Fruit fly (Drosophila melanogaster): ENCODE data around the gene CG1578.

CG1578 gene

DNA sequence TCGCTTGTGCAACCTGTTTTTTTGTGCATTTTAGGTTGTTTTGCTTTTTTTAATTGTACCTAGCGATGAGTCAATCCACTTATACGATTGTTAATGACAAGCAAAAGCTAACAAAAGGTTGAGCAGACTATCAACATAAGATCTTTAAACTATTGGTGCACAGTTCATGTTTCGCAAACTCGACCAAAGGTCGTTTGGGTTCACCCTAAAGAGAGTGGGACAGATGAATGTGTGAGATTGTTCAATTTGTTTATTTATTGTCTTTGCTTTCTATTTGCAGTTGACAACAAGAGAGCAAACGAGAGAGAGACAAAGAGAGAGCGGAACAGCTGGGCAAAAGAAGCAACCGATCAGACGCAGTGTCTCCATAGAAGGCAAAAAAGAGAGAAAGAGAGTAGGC lies 6.7 kb upstream of the CG1578 start (continued):
- TF ChIP-seq onecut (GFP tag; IDR thresholded peaks at IDR 0.05) (0 out of 2 replicates have a peak, but pooled peaks have one; percentile 23), kni (GFP tag; optimal IDR thresholded peaks at IDR 0.05) (peak; percentile 57), stwl (tag; optimal IDR thresholded peaks at IDR 0.05) (no peak), pfk (GFP tag; optimal IDR thresholded peaks at IDR 0.05) (peak; percentile 77), sens (GFP tag) (peak; percentile 75), Med (GFP tag) (peak; percentile 88), CG15011 (GFP tag; optimal IDR thresholded peaks at IDR 0.05) (no peak), wek (GFP tag; optimal IDR thresholded peaks at IDR 0.05) (peak; percentile 78), HLHmδ (GFP tag; optimal IDR thresholded peaks at IDR 0.05) (peak; percentile 68), CrebB (tag; optimal IDR thresholded peaks at IDR 0.05) (peak; percentile 32), CG13775 (GFP tag; optimal IDR thresholded peaks at IDR 0.05) (no peak), Eip74EF (GFP tag; optimal IDR thresholded peaks at IDR 0.05) (no peak), cad (GFP tag; optimal IDR thresholded peaks at IDR 0.05) (no peak), CG11695 (GFP tag; IDR thresholded peaks at IDR 0.05) (0 out of 3 replicates have a peak, but pooled peaks have one; percentile 22), CG30403 (GFP tag; optimal IDR thresholded peaks at IDR 0.05) (no peak), CG2116 (GFP tag; optimal IDR thresholded peaks at IDR 0.05) (no peak), CG2202 (tag; optimal IDR thresholded peaks at IDR 0.05) (peak; percentile 8), pan (optimal IDR thresholded peaks at IDR 0.05) (no peak), pan (GFP tag; optimal IDR thresholded peaks at IDR 0.05 in 1 of 2, IDR thresholded peaks at IDR 0.05 in 1 of 2) (peak in 1 of 2 experiments; percentile 32), CG6813 (GFP tag; optimal IDR thresholded peaks at IDR 0.05) (peak; percentile 55), CG10431 (GFP tag; optimal IDR thresholded peaks at IDR 0.05) (peak; percentile 60), CG2875 (GFP tag; optimal IDR thresholded peaks at IDR 0.05) (peak; percentile 61), Trl (optimal IDR thresholded peaks at IDR 0.05) (peak; percentile 51 to 74), Trl (GFP tag; optimal IDR thresholded peaks at IDR 0.05) (peak; percentile 4), Hr78 (GFP tag; optimal IDR thresholded peaks at IDR 0.05) (peak in 1 of 2 experiments; percentile 69), nom (GFP tag; optimal IDR thresholded peaks at IDR 0.05) (peak; percentile 70), CG1647 (GFP tag; optimal IDR thresholded peaks at IDR 0.05) (no peak), HmgZ (tag; optimal IDR thresholded peaks at IDR 0.05) (peak; percentile 21), CG11247 (GFP tag; IDR thresholded peaks at IDR 0.05) (no peak), CG6689 (GFP tag; IDR thresholded peaks at IDR 0.05) (0 out of 2 replicates have a peak, but pooled peaks have one; percentile 21), vvl (GFP tag; IDR thresholded peaks at IDR 0.05) (peak; percentile 33; the same call in 1 of the 2 replicates), CG3407 (GFP tag; optimal IDR thresholded peaks at IDR 0.05) (peak; percentile 55), ewg (GFP tag; optimal IDR thresholded peaks at IDR 0.05) (peak; percentile 19), chn (GFP tag; optimal IDR thresholded peaks at IDR 0.05) (no peak), hkb (optimal IDR thresholded peaks at IDR 0.05) (no peak), hkb (GFP tag; IDR thresholded peaks at IDR 0.05) (peak; percentile 51), ranshi (GFP tag; IDR thresholded peaks at IDR 0.05) (peak; percentile 6; the same call in 1 of the 2 replicates), CG15479 (GFP tag; optimal IDR thresholded peaks at IDR 0.05) (peak; percentile 33), CG17385 (GFP tag; optimal IDR thresholded peaks at IDR 0.05) (peak; percentile 22), CG10654 (GFP tag; optimal IDR thresholded peaks at IDR 0.05) (peak; percentile 8), Drgx (GFP tag; IDR thresholded peaks at IDR 0.05) (peak; percentile 63), tap (tag; optimal IDR thresholded peaks at IDR 0.05) (peak; percentile 41), CG15514 (GFP tag; optimal IDR thresholded peaks at IDR 0.05) (no peak), row (GFP tag; IDR thresholded peaks at IDR 0.05) (peak; percentile 31; the same call in 1 of the 3 replicates), CG14710 (tag; optimal IDR thresholded peaks at IDR 0.05) (peak; percentile 36), chinmo (GFP tag; IDR thresholded peaks at IDR 0.05; ENCODE audit: partially characterized antibody) (0 out of 4 replicates have a peak, but pooled peaks have one; percentile 59), dmrt11E (tag; optimal IDR thresholded peaks at IDR 0.05) (peak; percentile 1), CG34376 (GFP tag; optimal IDR thresholded peaks at IDR 0.05) (peak; percentile 4), ase (GFP tag; IDR thresholded peaks at IDR 0.05) (0 out of 3 replicates have a peak, but pooled peaks have one; percentile 14), CG17359 (tag; optimal IDR thresholded peaks at IDR 0.05) (peak; percentile 52)

All from whole organism, embryonic.